Fruit fly (Drosophila melanogaster) whole organism, adult: ENCODE data around the gene Mvl.

Source experiments
- CG12768 ChIP-seq: fragments of 200-800 bp; sonication (Bioruptor generic); optimal IDR thresholded peaks from 2 replicates; lab custom pipeline; 2017; ENCODE audit warnings: missing biosample characterization, missing genetic modification characterization, mild to moderate bottlenecking, moderate library complexity, missing genetic modification reagents
- CG1620 ChIP-seq: fragments of 200-800 bp; sonication (Bioruptor generic); optimal IDR thresholded peaks from 2 replicates; lab custom pipeline; 2016; ENCODE audit warnings: missing biosample characterization, missing genetic modification characterization
- CG33017 ChIP-seq: fragments of 200-800 bp; sonication (Bioruptor generic); optimal IDR thresholded peaks from 2 replicates; lab custom pipeline; 2018; ENCODE audit warnings: missing biosample characterization, mild to moderate bottlenecking, missing genetic modification characterization, moderate library complexity
- CG5204 ChIP-seq: fragments of 200-800 bp; sonication (Bioruptor generic); optimal IDR thresholded peaks from 2 replicates; lab custom pipeline; 2016; ENCODE audit warnings: missing biosample characterization, missing genetic modification characterization
- CG7045 ChIP-seq: fragments of 200-800 bp; sonication (Bioruptor generic); optimal IDR thresholded peaks from 2 replicates; lab custom pipeline; 2017; ENCODE audit warnings: missing biosample characterization, mild to moderate bottlenecking, missing genetic modification characterization
- CG7101 ChIP-seq: fragments of 200-800 bp; sonication (Bioruptor generic); optimal IDR thresholded peaks from 2 replicates; lab custom pipeline; 2018; ENCODE audit warnings: missing biosample characterization, mild to moderate bottlenecking, missing genetic modification characterization, moderate library complexity
- Hr96 ChIP-seq: fragments of 200-800 bp; sonication (Bioruptor generic); optimal IDR thresholded peaks from 2 replicates; lab custom pipeline; 2016; ENCODE audit warnings: missing biosample characterization, missing genetic modification characterization
- Mnt ChIP-seq: fragments of 200-800 bp; sonication (Bioruptor generic); optimal IDR thresholded peaks from 2 replicates; lab custom pipeline; 2016; ENCODE audit warnings: missing biosample characterization, mild to moderate bottlenecking, missing genetic modification characterization
- bab1 ChIP-seq: fragments of 200-800 bp; sonication (Bioruptor generic); optimal IDR thresholded peaks from 3 replicates; lab custom pipeline; 2019; ENCODE audit warnings: missing biosample characterization, mild to moderate bottlenecking, missing genetic modification characterization, moderate library complexity
- cic ChIP-seq: fragments of 200-800 bp; sonication (Bioruptor generic); optimal IDR thresholded peaks from 2 replicates; lab custom pipeline; 2017; ENCODE audit warnings: missing biosample characterization, mild to moderate bottlenecking, missing genetic modification characterization, moderate library complexity
- kay ChIP-seq: fragments of 200-800 bp; sonication (Bioruptor generic); peaks from one replicate; lab custom pipeline; 2016; ENCODE audit warnings: missing biosample characterization, missing genetic modification characterization, borderline replicate concordance
- ovo ChIP-seq: fragments of 200-800 bp; sonication (Bioruptor generic); optimal IDR thresholded peaks from 2 replicates; lab custom pipeline; 2016; ENCODE audit warnings: missing biosample characterization, missing genetic modification characterization

DNA sequence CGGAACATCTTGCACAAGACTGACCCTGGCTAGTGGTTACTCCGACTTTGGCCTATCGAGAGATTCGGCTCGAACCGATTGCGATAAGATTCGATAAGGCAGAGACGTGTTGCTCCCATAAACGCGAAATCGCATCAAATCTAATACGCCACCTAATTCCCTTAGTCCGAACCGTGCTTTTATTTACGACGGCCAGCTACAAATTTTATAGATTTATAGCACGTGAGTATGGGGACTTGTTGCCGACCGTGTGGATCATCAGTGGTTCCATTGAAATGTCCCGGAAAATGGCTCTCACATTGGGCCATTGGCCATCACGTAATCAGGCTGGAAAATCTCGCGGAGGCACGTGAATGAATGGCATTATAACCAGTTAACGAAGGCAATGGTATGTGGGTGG lies 53.6 kb downstream of the Mvl start, which contains the start of gene Alp5:
- TF ChIP-seq CG5204 (GFP tag; lab: Kevin White, UChicago), result no peak
- TF ChIP-seq kay (GFP tag; lab: Kevin White, UChicago), result no peak
- no peak for TF ChIP-seq Hr96 (GFP tag; lab: Kevin White, UChicago)
- TF ChIP-seq Mnt (GFP tag; lab: Kevin White, UChicago), result no peak
- TF ChIP-seq CG1620 (GFP tag; lab: Kevin White, UChicago), result no peak
- TF ChIP-seq CG12768 (GFP tag; lab: Kevin White, UChicago), result no peak
- no peak for TF ChIP-seq ovo (GFP tag; lab: Kevin White, UChicago)
- no peak for TF ChIP-seq CG33017
- no peak for TF ChIP-seq cic (GFP tag; lab: Kevin White, UChicago)
- no peak for TF ChIP-seq CG7045 (GFP tag; lab: Kevin White, UChicago)
- no peak for TF ChIP-seq CG7101 (tag; lab: Kevin White, UChicago)
- TF ChIP-seq bab1 (GFP tag; lab: Kevin White, UChicago), result no peak
